Worm (Caenorhabditis elegans) whole organism, L4 larva: ENCODE results near the gene C53A5.16.

ENCODE experiments used
- F44E2.7 ChIP-seq: fragments of 200-800 bp; sonication (Bioruptor generic); IDR thresholded peaks from 2 replicates; pipeline ENCODE4 v2.1.2; 2022; ENCODE audit warnings: missing genetic modification characterization, missing compliant biosample characterization
- T20F7.1 ChIP-seq: fragments of 200-800 bp; sonication (Bioruptor generic); optimal IDR thresholded peaks from 2 replicates; lab custom pipeline; 2018; ENCODE audit warnings: mild to moderate bottlenecking, missing genetic modification characterization, missing compliant biosample characterization
- Y75B8A.6 ChIP-seq: fragments of 200-800 bp; sonication (Bioruptor generic); IDR thresholded peaks from 2 replicates; pipeline ENCODE4 v1.3.6; 2022; ENCODE audit warnings: missing genetic modification reagents, missing genetic modification characterization, missing compliant biosample characterization
- ZK337.2 ChIP-seq: fragments of 200-800 bp; sonication (Bioruptor generic); IDR thresholded peaks from 2 replicates; pipeline ENCODE4 v1.3.6; 2022; ENCODE audit warnings: missing genetic modification reagents, missing genetic modification characterization, missing compliant biosample characterization
- aha-1 ChIP-seq: fragments of 150-350 bp; peaks from one replicate; lab custom pipeline; 2014; ENCODE audit warnings: missing biosample characterization, missing genetic modification characterization
- aly-2 ChIP-seq: sonication (generic microtip); optimal IDR thresholded peaks from 2 replicates; lab custom pipeline; 2018; ENCODE audit warnings: missing biosample characterization, missing genetic modification characterization
- ama-1 ChIP-seq: fragments of 150-350 bp; optimal IDR thresholded peaks from 2 replicates; lab custom pipeline; 2014; ENCODE audit warnings: inconsistent platforms, mixed read lengths
- ceh-20 ChIP-seq: fragments of 200-800 bp; sonication (Bioruptor generic); IDR thresholded peaks from 2 replicates; pipeline ENCODE4 v1.3.6; 2022; ENCODE audit warnings: missing genetic modification reagents, missing genetic modification characterization, missing compliant biosample characterization
- ceh-44 ChIP-seq: fragments of 200-800 bp; sonication (Bioruptor generic); IDR thresholded peaks from 2 replicates; pipeline ENCODE4 v1.3.6; 2022; ENCODE audit warnings: missing genetic modification reagents, missing genetic modification characterization, missing compliant biosample characterization
- cey-2 ChIP-seq: sonication (generic microtip); optimal IDR thresholded peaks from 3 replicates; lab custom pipeline; 2017; ENCODE audit warnings: missing genetic modification characterization, mild to moderate bottlenecking, missing compliant biosample characterization, antibody characterized with exemption, borderline replicate concordance; ENCODE audit not compliant: insufficient read depth
- daf-12 ChIP-seq: fragments of 150-350 bp; optimal IDR thresholded peaks from 2 replicates; lab custom pipeline; 2014; ENCODE audit warnings: missing biosample characterization, missing genetic modification reagents, missing genetic modification characterization
- daf-16 ChIP-seq, 3 experiments: sonication (generic microtip); optimal IDR thresholded peaks; 2 replicates each; lab custom pipeline; 2016 to 2017; ENCODE audit warnings: missing genetic modification characterization in 3 of 3, missing genetic modification reagents in 3 of 3, mild to moderate bottlenecking in 2 of 3, missing compliant biosample characterization in 2 of 3, missing biosample characterization in 1 of 3, moderate library complexity in 1 of 3
- daf-19 ChIP-seq: fragments of 200-800 bp; sonication (Bioruptor generic); conservative IDR thresholded peaks from 2 replicates; pipeline ENCODE4 v1.3.6; 2022; ENCODE audit warnings: missing genetic modification characterization, missing compliant biosample characterization
- dmd-6 ChIP-seq: fragments of 200-800 bp; sonication (Bioruptor generic); IDR thresholded peaks from 2 replicates; pipeline ENCODE4 v1.3.6; 2022; ENCODE audit warnings: missing genetic modification reagents, missing genetic modification characterization, missing compliant biosample characterization
- duxl-1 ChIP-seq: sonication (generic microtip); optimal IDR thresholded peaks from 2 replicates; lab custom pipeline; 2016; ENCODE audit warnings: mild to moderate bottlenecking, missing genetic modification characterization, moderate library complexity, missing compliant biosample characterization; ENCODE audit not compliant: poor library complexity
- dve-1 ChIP-seq: sonication (generic microtip); optimal IDR thresholded peaks from 2 replicates; lab custom pipeline; 2017; ENCODE audit warnings: antibody characterized with exemption, mild to moderate bottlenecking, missing genetic modification characterization, missing compliant biosample characterization; ENCODE audit not compliant: insufficient read depth
- egl-27 ChIP-seq: sonication (generic microtip); optimal IDR thresholded peaks from 3 replicates; lab custom pipeline; 2017; ENCODE audit warnings: missing biosample characterization, missing genetic modification reagents, missing genetic modification characterization
- egl-43 ChIP-seq: fragments of 200-800 bp; sonication (Bioruptor generic); IDR thresholded peaks from 2 replicates; pipeline ENCODE4 v1.3.6; 2022; ENCODE audit warnings: missing genetic modification reagents, missing genetic modification characterization, missing compliant biosample characterization
- fos-1 ChIP-seq: fragments of 150-350 bp; optimal IDR thresholded peaks from 2 replicates; lab custom pipeline; 2014; ENCODE audit warnings: missing biosample characterization, missing genetic modification characterization
- hif-1 ChIP-seq, 2 experiments: sonication (generic microtip); optimal IDR thresholded peaks; 2 replicates each; lab custom pipeline; 2016 to 2017; ENCODE audit warnings: missing compliant biosample characterization in 2 of 2, missing genetic modification characterization in 2 of 2, missing genetic modification reagents in 2 of 2, missing genotype in 2 of 2, mild to moderate bottlenecking in 1 of 2
- hlh-11 ChIP-seq: fragments of 200-800 bp; sonication (Bioruptor generic); optimal IDR thresholded peaks from 2 replicates; lab custom pipeline; 2018; ENCODE audit warnings: mild to moderate bottlenecking, missing genetic modification characterization, missing compliant biosample characterization
- hlh-30 ChIP-seq: sonication (generic microtip); optimal IDR thresholded peaks from 2 replicates; lab custom pipeline; 2017; ENCODE audit warnings: antibody characterized with exemption, mild to moderate bottlenecking, missing genetic modification characterization, missing compliant biosample characterization; ENCODE audit not compliant: insufficient read depth
- hmg-1.1 ChIP-seq: fragments of 200-800 bp; sonication (Bioruptor generic); IDR thresholded peaks from 2 replicates; pipeline ENCODE4 v1.3.6; 2022; ENCODE audit warnings: missing genetic modification reagents, missing genetic modification characterization, missing compliant biosample characterization
- lin-1 ChIP-seq: fragments of 200-800 bp; sonication (Bioruptor generic); IDR thresholded peaks from 2 replicates; pipeline ENCODE4 v1.3.6; 2022; ENCODE audit warnings: missing genetic modification reagents, missing genetic modification characterization, missing compliant biosample characterization
- lin-13 ChIP-seq: fragments of 150-350 bp; optimal IDR thresholded peaks from 2 replicates; lab custom pipeline; 2014; ENCODE audit warnings: missing biosample characterization, missing genetic modification reagents, missing genetic modification characterization
- lin-15B ChIP-seq: fragments of 150-350 bp; sonication (generic microtip); optimal IDR thresholded peaks from 3 replicates; lab custom pipeline; 2014; ENCODE audit warnings: missing biosample characterization, missing genetic modification characterization
- lin-29 ChIP-seq: fragments of 200-800 bp; sonication (Bioruptor generic); IDR thresholded peaks from 2 replicates; pipeline ENCODE4 v1.3.6; 2022; ENCODE audit warnings: missing genetic modification reagents, missing genetic modification characterization, missing compliant biosample characterization
- lin-38 ChIP-seq: fragments of 200-800 bp; sonication (Bioruptor generic); IDR thresholded peaks from 2 replicates; pipeline ENCODE4 v1.3.6; 2022; ENCODE audit warnings: missing genetic modification reagents, missing genetic modification characterization, missing compliant biosample characterization
- madf-5 ChIP-seq, 2 experiments: fragments of 200-800 bp; sonication (Bioruptor generic); IDR thresholded peaks; 2 replicates each; pipeline ENCODE4 v1.3.6; 2022; ENCODE audit warnings: missing compliant biosample characterization in 2 of 2, missing genetic modification characterization in 2 of 2
- mep-1 ChIP-seq: fragments of 150-350 bp; sonication (generic microtip); optimal IDR thresholded peaks from 3 replicates; lab custom pipeline; 2014; ENCODE audit warnings: missing biosample characterization, missing genetic modification characterization
- mxl-2 ChIP-seq: fragments of 200-800 bp; sonication (Bioruptor generic); conservative IDR thresholded peaks from 2 replicates; pipeline ENCODE4 v1.3.6; 2022; ENCODE audit warnings: missing genetic modification reagents, missing genetic modification characterization, missing compliant biosample characterization
- mxl-3 ChIP-seq: fragments of 200-800 bp; sonication (Bioruptor generic); optimal IDR thresholded peaks from 2 replicates; lab custom pipeline; 2018; ENCODE audit warnings: mild to moderate bottlenecking, missing genetic modification characterization, missing compliant biosample characterization
- nhr-11 ChIP-seq: fragments of 150-350 bp; optimal IDR thresholded peaks from 2 replicates; lab custom pipeline; 2014; ENCODE audit warnings: missing biosample characterization, missing genetic modification characterization
- nhr-111 ChIP-seq: fragments of 200-800 bp; sonication (Bioruptor generic); optimal IDR thresholded peaks from 2 replicates; lab custom pipeline; 2018; ENCODE audit warnings: mild to moderate bottlenecking, missing genetic modification characterization, missing compliant biosample characterization
- nhr-28 ChIP-seq: fragments of 150-350 bp; optimal IDR thresholded peaks from 2 replicates; lab custom pipeline; 2014; ENCODE audit warnings: missing biosample characterization, missing genetic modification characterization
- nhr-6 ChIP-seq: fragments of 150-350 bp; optimal IDR thresholded peaks from 2 replicates; lab custom pipeline; 2014; ENCODE audit warnings: missing biosample characterization, missing genetic modification characterization
- pha-4 ChIP-seq, 2 experiments: fragments of 150-350 bp in 1 of 2; fragments of 200-800 bp in 1 of 2; sonication (Bioruptor generic) in 1 of 2; IDR thresholded peaks in 1 of 2; optimal IDR thresholded peaks in 1 of 2; 2 replicates each; pipeline versions ENCODE4 v1.3.6 to Lab custom; 2014 to 2022; ENCODE audit warnings: missing genetic modification characterization in 2 of 2, missing genetic modification reagents in 2 of 2, missing biosample characterization in 1 of 2, missing compliant biosample characterization in 1 of 2
- pqm-1 ChIP-seq: sonication (generic microtip); optimal IDR thresholded peaks from 2 replicates; lab custom pipeline; 2017; ENCODE audit warnings: missing biosample characterization, missing genetic modification characterization
- rbr-2 ChIP-seq: sonication (generic microtip); optimal IDR thresholded peaks from 2 replicates; lab custom pipeline; 2016; ENCODE audit warnings: missing genotype, missing genetic modification characterization, missing compliant biosample characterization
- snpc-1.2 ChIP-seq: fragments of 200-800 bp; sonication (Bioruptor generic); IDR thresholded peaks from 2 replicates; pipeline ENCODE4 v1.3.6; 2022; ENCODE audit warnings: missing genetic modification reagents, missing genetic modification characterization, missing compliant biosample characterization
- tra-1 ChIP-seq: fragments of 200-800 bp; sonication (Bioruptor generic); IDR thresholded peaks from 2 replicates; pipeline ENCODE4 v1.3.6; 2022; ENCODE audit warnings: missing genetic modification reagents, missing genetic modification characterization, missing compliant biosample characterization
- unc-39 ChIP-seq: sonication (generic microtip); optimal IDR thresholded peaks from 2 replicates; lab custom pipeline; 2017; ENCODE audit warnings: missing biosample characterization, missing genetic modification characterization
- vab-7 ChIP-seq: fragments of 200-800 bp; sonication (Bioruptor generic); IDR thresholded peaks from 2 replicates; pipeline ENCODE4 v1.3.6; 2022; ENCODE audit warnings: missing genetic modification reagents, missing genetic modification characterization, missing compliant biosample characterization
- zfp-2 ChIP-seq: sonication (generic microtip); optimal IDR thresholded peaks from 2 replicates; lab custom pipeline; 2016; ENCODE audit warnings: mild to moderate bottlenecking, missing genetic modification characterization, missing compliant biosample characterization
- zip-11 ChIP-seq: fragments of 200-800 bp; sonication (Bioruptor generic); IDR thresholded peaks from 2 replicates; pipeline ENCODE4 v1.3.6; 2022; ENCODE audit warnings: missing genetic modification characterization, missing compliant biosample characterization
- ztf-7 ChIP-seq: fragments of 150-350 bp; optimal IDR thresholded peaks from 2 replicates; lab custom pipeline; 2014; ENCODE audit warnings: missing biosample characterization, missing genetic modification characterization

C53A5.16 gene

DNA sequence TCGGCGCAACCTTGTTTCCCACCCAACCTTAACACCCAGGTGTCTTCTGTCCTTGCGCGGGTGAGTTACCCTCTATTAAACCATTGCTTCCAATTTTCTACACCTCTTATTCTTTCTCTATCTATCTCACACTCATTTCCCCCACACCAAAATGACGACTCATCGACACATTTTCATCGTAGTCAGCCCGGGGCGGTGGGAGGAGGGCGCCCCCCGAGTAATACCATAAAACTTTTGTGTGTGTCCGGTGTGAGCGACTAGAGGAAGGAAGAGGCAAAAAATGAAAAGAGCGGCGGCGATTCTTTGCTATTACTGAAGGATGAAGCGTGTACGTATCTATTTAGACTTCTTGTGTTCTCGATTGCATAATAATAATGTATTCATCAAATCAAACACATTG is 17.6 kb downstream of the C53A5.16 start:
- TF ChIP-seq nhr-111 (GFP tag; lab: Kevin White, UChicago) (no peak), nhr-28 (tag; lab: Kevin White, UChicago) (peak; percentile 14), mxl-3 (GFP tag; lab: Kevin White, UChicago) (peak; percentile 30), mep-1 (tag; lab: Kevin White, UChicago) (peak; percentile 23), dmd-6 (GFP tag; lab: Robert Waterston, UW) (peak; percentile 27; the same call in 1 of the 2 replicates), hlh-11 (tag; lab: Kevin White, UChicago) (peak; percentile 6), lin-1 (GFP tag; lab: Robert Waterston, UW) (no peak)

DNA sequence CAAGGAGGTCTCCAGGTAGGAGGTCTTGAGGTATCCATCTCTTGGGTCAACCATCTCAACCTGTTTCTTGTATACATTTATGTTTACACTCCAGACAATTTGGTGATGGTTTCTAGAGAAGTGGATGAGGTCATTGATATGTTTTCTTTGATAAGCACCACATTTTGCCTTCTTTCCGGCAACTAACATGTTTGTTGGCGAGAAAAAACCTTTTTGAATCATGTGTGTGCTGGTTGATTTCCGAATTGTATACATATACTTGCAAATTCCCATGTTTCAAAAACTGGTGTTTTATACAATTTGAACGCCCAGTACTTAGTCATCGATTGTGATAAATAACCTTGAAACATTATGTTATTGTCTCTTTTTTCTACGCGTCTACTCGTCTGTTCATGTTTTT is 18.3 kb downstream of the C53A5.16 start:
- peak; percentile 23 for TF ChIP-seq nhr-6 (tag; lab: Kevin White, UChicago)
- TF ChIP-seq daf-16 (GFP tag; optimal IDR thresholded peaks at IDR 0.05; lab: Kevin White, UChicago): no peak
- peak; percentile 60 for TF ChIP-seq daf-16 (tag; optimal IDR thresholded peaks at IDR 0.05; lab: Kevin White, UChicago)
- TF ChIP-seq aha-1 (tag; lab: Kevin White, UChicago): peak; percentile 87
- no peak for TF ChIP-seq aly-2 (tag; lab: Kevin White, UChicago)
- TF ChIP-seq, all 104 proteins: peak for 3

DNA sequence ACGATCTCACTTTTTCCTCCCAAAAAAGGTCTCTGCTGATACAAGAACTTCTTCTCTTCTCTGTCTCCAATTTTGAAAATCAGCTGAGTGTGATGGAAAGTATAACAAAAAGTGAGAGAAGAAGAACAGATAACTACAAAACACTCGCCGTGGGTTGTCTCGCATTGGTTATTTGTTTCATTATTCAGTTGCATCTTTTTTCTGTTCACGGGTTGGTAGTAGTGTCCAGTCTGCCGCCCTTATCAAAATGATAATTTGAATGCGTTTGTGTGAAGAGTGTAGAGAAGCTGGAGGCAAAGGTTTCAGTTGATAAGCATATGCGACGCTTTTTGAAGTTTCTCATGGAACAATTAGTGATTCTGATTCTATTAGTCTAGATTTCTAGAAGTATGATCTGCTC is 19.3 kb downstream of the C53A5.16 start:
- TF ChIP-seq lin-15B (tag; lab: Kevin White, UChicago) (no peak), duxl-1 (tag; lab: Kevin White, UChicago) (no peak), zip-11 (no peak), F44E2.7 (GFP tag; lab: Robert Waterston, UW) (no peak), hif-1 (tag; optimal IDR thresholded peaks at IDR 0.05; lab: Kevin White, UChicago) (no peak), snpc-1.2 (no peak), nhr-11 (no peak), zfp-2 (tag; lab: Kevin White, UChicago) (no peak), lin-29 (GFP tag; lab: Robert Waterston, UW) (no peak), Y75B8A.6 (no peak), ZK337.2 (no peak), vab-7 (GFP tag; lab: Robert Waterston, UW) (no peak), hmg-1.1 (no peak), pqm-1 (tag; lab: Kevin White, UChicago) (peak; percentile 95), ceh-44 (GFP tag; lab: Robert Waterston, UW) (no peak), lin-13 (GFP tag; lab: Kevin White, UChicago) (no peak), egl-43 (GFP tag; lab: Robert Waterston, UW) (no peak), mxl-3 (GFP tag; lab: Kevin White, UChicago) (peak; percentile 1), pha-4 (GFP tag; IDR thresholded peaks at IDR 0.05; lab: Robert Waterston, UW) (no peak), pha-4 (tag; optimal IDR thresholded peaks at IDR 0.05; lab: Kevin White, UChicago) (no peak), ama-1 (lab: Kevin White, UChicago) (no peak), tra-1 (0 out of 2 replicates have a peak, but pooled peaks have one; percentile 22), daf-19 (no peak), T20F7.1 (no peak), mxl-2 (no peak), cey-2 (tag; lab: Kevin White, UChicago) (no peak), ceh-20 (GFP tag; lab: Robert Waterston, UW) (no peak), unc-39 (tag; lab: Kevin White, UChicago) (no peak), ztf-7 (tag; lab: Kevin White, UChicago) (no peak), lin-38 (no peak), rbr-2 (tag; lab: Kevin White, UChicago) (no peak), daf-12 (no peak), dve-1 (tag; lab: Kevin White, UChicago) (peak; percentile 51), egl-27 (no peak), hlh-30 (peak; percentile 44), fos-1 (no peak), nhr-28 (tag; lab: Kevin White, UChicago) (peak; percentile 96), madf-5 (GFP tag; IDR thresholded peaks at IDR 0.05; lab: Robert Waterston, UW) (no peak)
